Worm (Caenorhabditis elegans): ENCODE results near the gene acbp-3.

The acbp-3 gene

DNA sequence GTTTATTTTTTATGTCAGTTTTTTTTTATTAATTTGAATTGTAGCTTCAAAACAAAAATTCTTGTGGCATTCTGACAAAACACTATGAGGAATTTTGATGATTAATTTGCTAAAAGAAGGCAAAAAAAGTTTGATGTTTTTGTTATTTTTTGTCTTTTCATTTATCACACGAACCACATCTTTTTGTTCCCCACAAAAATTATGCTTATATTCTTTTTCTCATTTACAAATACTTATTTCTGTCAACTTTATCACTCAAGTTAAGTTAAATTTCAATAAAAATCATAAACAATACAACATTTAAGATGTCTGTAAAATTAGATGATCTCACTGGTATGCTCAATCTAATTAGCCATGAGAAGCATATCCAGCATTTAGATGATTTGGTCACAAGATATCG is 14.9 kb upstream of the acbp-3 start, which contains the start of gene F47B10.6:
Gene F47B10.6 (plus strand): TSS at position 301 of the 400 bp plus-strand sequence.
- no peak for TF ChIP-seq nhr-28 (tag; optimal IDR thresholded peaks at IDR 0.05)
- no peak for TF ChIP-seq ces-1 (GFP tag; optimal IDR thresholded peaks at IDR 0.05)
- TF ChIP-seq nhr-76 (tag; optimal IDR thresholded peaks at IDR 0.05) = no peak
- no peak for TF ChIP-seq sptf-1 (tag; optimal IDR thresholded peaks at IDR 0.05)
- TF ChIP-seq ceh-39 (tag; optimal IDR thresholded peaks at IDR 0.05) = no peak
- no peak for TF ChIP-seq lsy-2 (tag; optimal IDR thresholded peaks at IDR 0.05)

DNA sequence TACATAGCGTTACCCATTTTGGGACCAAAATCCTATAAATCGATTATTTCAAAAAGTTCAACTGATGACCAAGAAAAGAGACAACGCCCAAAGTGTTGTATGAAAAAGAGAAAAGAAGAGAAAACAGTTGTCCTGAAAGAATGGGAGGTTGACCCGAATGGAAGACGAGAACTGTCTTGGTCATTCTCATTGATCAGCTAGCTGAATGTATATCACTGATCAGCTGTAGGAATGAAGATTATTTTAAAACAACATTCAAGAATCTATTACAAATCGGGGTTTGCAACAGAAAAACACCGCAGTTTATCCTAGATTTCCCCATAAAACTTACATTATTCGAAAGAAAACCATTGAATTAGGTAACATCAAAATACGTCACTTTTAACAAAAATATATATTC is 12.6 kb upstream of the acbp-3 start, which contains the start of gene F47B10.5:
Gene F47B10.5 (minus strand): TSS at position 101 of the 400 bp plus-strand sequence.
- no peak for TF ChIP-seq cnd-1 (tag; optimal IDR thresholded peaks at IDR 0.05)
- no peak for TF ChIP-seq mep-1 (tag; optimal IDR thresholded peaks at IDR 0.05)
- no peak for TF ChIP-seq unc-39 (tag; optimal IDR thresholded peaks at IDR 0.05)
- TF ChIP-seq nhr-76 (tag; optimal IDR thresholded peaks at IDR 0.05) = no peak
- no peak for TF ChIP-seq lin-13 (tag; optimal IDR thresholded peaks at IDR 0.05)
- no peak for TF ChIP-seq lsy-2 (tag; optimal IDR thresholded peaks at IDR 0.05)
- no peak for TF ChIP-seq sptf-1 (tag; optimal IDR thresholded peaks at IDR 0.05)
- no peak for TF ChIP-seq ces-1 (GFP tag; optimal IDR thresholded peaks at IDR 0.05)
- no peak for TF ChIP-seq M03D4.4 (tag; optimal IDR thresholded peaks at IDR 0.05)
- no peak for TF ChIP-seq bed-3 (GFP tag; optimal IDR thresholded peaks at IDR 0.05)
- no peak for TF ChIP-seq sem-2 (GFP tag; optimal IDR thresholded peaks at IDR 0.05)
- TF ChIP-seq lin-32 (GFP tag; optimal IDR thresholded peaks at IDR 0.05) = no peak
- no peak for TF ChIP-seq tbx-8 (GFP tag; optimal IDR thresholded peaks at IDR 0.05)
- no peak for TF ChIP-seq unc-120 (tag; optimal IDR thresholded peaks at IDR 0.05; ENCODE audit: poor library complexity, severe bottlenecking)
- no peak for TF ChIP-seq pha-4 (tag; optimal IDR thresholded peaks at IDR 0.05)
- TF ChIP-seq drap-1 (GFP tag; optimal IDR thresholded peaks at IDR 0.05) = no peak

DNA sequence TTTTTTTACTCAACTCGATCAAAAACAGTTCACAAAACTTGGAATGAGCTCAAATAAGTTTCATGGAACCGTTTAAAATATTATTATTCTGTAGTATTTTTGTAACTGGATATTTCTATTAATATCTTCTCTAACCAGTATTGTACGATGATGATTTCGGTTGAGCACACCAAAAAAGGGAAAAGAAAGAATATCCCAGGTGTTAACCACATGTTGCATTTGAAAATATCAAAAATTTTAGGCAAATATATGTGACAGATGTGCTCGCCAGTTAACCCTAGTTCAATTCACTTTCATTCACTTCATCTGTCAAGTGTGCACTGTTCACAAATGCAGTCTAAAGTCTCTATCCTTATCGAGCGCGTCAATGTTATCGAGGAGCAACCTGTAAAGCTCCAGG is 12.1 kb upstream of the acbp-3 start, which contains the start of gene F47B10.4:
Gene F47B10.4 (plus strand): TSS at position 301 of the 400 bp plus-strand sequence.
- TF ChIP-seq mep-1 (tag; optimal IDR thresholded peaks at IDR 0.05) = no peak

DNA sequence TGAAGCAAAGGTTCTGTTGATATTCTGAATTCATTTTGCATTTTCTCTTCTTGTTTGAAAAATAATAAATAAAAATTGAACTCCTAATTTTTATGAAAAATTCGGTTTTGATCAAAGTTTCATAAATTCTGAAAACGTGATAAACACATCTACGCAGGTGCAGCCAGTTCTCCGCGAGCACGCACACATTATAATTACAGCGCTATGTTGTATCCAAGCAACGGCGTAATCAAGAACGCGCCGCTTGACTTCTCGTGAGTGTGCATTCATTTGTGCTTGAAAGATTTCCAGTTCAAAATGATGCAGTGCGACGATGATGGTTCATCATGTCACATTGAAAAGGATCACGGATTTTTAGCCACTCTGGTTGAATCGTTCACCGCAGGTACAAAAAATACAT is 11.2 kb upstream of the acbp-3 start, which contains the start of gene F47B10.3:
Gene F47B10.3 (plus strand): TSS at position 301 of the 400 bp plus-strand sequence.
- TF ChIP-seq nhr-76 (tag; optimal IDR thresholded peaks at IDR 0.05) (no peak), ceh-43 (GFP tag; optimal IDR thresholded peaks at IDR 0.05) (no peak), nhr-12 (tag; optimal IDR thresholded peaks at IDR 0.05) (no peak), bed-3 (GFP tag; optimal IDR thresholded peaks at IDR 0.05) (no peak), M03D4.4 (tag; optimal IDR thresholded peaks at IDR 0.05) (no peak), lsy-2 (tag; optimal IDR thresholded peaks at IDR 0.05) (no peak)

DNA sequence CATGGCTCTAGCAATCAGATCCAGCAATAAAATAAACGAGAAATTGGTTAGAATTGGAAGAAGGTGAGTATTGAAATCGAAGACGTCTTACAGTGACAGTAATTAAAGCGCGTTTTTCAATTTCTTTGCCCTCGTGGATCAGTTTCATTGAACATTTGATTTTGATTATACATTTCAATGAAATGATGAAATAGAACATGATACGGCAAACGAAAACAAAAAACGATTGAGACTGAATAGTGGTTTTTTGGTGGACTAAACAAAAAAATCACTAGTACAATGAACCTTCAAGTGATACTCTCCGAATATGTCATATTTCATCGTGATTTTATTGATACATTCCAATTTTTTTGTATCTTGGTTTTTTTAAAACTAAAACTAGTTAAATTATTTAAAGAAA is 6.6 kb upstream of the acbp-3 start, which contains the start of gene haly-1:
Gene haly-1 (minus strand): TSS at position 101 of the 400 bp plus-strand sequence.
- no peak for TF ChIP-seq unc-62 (GFP tag; optimal IDR thresholded peaks at IDR 0.05)
- no peak for TF ChIP-seq nhr-28 (tag; optimal IDR thresholded peaks at IDR 0.05)
- no peak for TF ChIP-seq flh-1 (GFP tag; optimal IDR thresholded peaks at IDR 0.05)
- no peak for TF ChIP-seq mls-2 (tag; optimal IDR thresholded peaks at IDR 0.05)
- no peak for TF ChIP-seq unc-120 (tag; optimal IDR thresholded peaks at IDR 0.05; ENCODE audit: poor library complexity, severe bottlenecking)
- no peak for TF ChIP-seq ceh-83 (GFP tag; optimal IDR thresholded peaks at IDR 0.05)
- no peak for TF ChIP-seq drap-1 (GFP tag; optimal IDR thresholded peaks at IDR 0.05)
- TF ChIP-seq ces-1 (GFP tag; optimal IDR thresholded peaks at IDR 0.05) = no peak
- TF ChIP-seq nhr-237 (tag; optimal IDR thresholded peaks at IDR 0.05) = no peak
- TF ChIP-seq nhr-76 (tag; optimal IDR thresholded peaks at IDR 0.05) = no peak
- TF ChIP-seq ham-2 (GFP tag; optimal IDR thresholded peaks at IDR 0.05) = no peak
- TF ChIP-seq sptf-1 (tag; optimal IDR thresholded peaks at IDR 0.05) = no peak
- no peak for TF ChIP-seq zip-8 (tag; optimal IDR thresholded peaks at IDR 0.05)
- no peak for TF ChIP-seq sem-2 (GFP tag; optimal IDR thresholded peaks at IDR 0.05)
- no peak for TF ChIP-seq nhr-2 (tag; optimal IDR thresholded peaks at IDR 0.05)
- no peak for TF ChIP-seq mep-1 (tag; optimal IDR thresholded peaks at IDR 0.05)
- no peak for TF ChIP-seq nhr-12 (tag; optimal IDR thresholded peaks at IDR 0.05)
- no peak for TF ChIP-seq elt-3 (tag; optimal IDR thresholded peaks at IDR 0.05)
- TF ChIP-seq ztf-11 (tag; optimal IDR thresholded peaks at IDR 0.05) = no peak

All from whole organism, mixed stage, embryonic.